Worm (Caenorhabditis elegans): ENCODE data around the gene oatr-1.

DNA sequence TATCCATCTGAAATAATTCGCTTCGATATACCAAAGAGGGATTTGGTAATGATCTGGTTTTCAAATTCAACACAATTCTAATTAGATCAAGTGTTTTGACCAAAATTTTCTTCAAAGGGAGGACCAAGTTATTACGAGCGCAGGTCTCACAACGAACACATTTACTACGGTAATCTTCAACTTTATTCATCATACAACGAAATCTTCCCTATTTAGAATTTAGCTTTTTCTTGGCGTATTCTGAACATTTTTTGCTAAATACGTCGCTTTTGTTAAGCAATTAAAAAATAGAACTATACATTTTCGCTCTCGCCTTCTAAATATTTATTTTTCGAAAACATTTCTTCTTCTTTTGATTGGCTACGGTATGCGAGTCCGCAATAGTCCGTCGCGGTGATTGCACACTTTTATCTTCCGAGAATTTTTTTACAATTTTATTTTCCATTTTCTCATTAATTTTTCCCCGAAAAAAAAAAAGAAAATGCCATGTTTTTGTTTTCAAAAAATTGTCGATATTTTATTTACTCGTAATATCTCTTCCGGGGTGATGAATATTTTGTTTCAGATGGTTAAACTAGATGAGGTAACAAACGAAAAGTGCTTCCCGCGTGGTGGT lies 12.9 kb downstream of the oatr-1 start, which contains the start of gene let-716:
- no peak for TF ChIP-seq dao-5 (tag; optimal IDR thresholded peaks at IDR 0.05)
- no peak for TF ChIP-seq W03F9.2 (tag; optimal IDR thresholded peaks at IDR 0.05)

Data from whole organism, L4/young adult.